Fruit fly (Drosophila melanogaster) whole organism, prepupa: ENCODE data around the gene alpha-Man-Ib.

Experiments used
- Blimp-1 ChIP-seq: fragments of 200-800 bp; sonication (Bioruptor generic); optimal IDR thresholded peaks from 3 replicates; lab custom pipeline; 2017; ENCODE audit warnings: missing biosample characterization, missing genetic modification characterization, mild to moderate bottlenecking, moderate library complexity, missing genetic modification reagents
- CG10631 ChIP-seq: fragments of 200-800 bp; sonication (Bioruptor generic); optimal IDR thresholded peaks from 2 replicates; lab custom pipeline; 2016; ENCODE audit warnings: missing biosample characterization, missing genetic modification characterization
- CG10669 ChIP-seq: fragments of 200-800 bp; sonication (Bioruptor generic); optimal IDR thresholded peaks from 3 replicates; lab custom pipeline; 2018; ENCODE audit warnings: missing biosample characterization, mild to moderate bottlenecking, missing genetic modification characterization, moderate library complexity
- CG11294 ChIP-seq: fragments of 200-800 bp; sonication (Bioruptor generic); IDR thresholded peaks from 2 replicates; pipeline ENCODE4 v1.3.6; 2022; ENCODE audit warnings: missing biosample characterization, missing genetic modification characterization
- CG11762 ChIP-seq: fragments of 200-800 bp; sonication (Bioruptor generic); optimal IDR thresholded peaks from 3 replicates; lab custom pipeline; 2016; ENCODE audit warnings: missing biosample characterization, missing genetic modification characterization; ENCODE audit not compliant: insufficient read depth
- CG11902 ChIP-seq: fragments of 200-800 bp; sonication (Bioruptor generic); optimal IDR thresholded peaks from 3 replicates; lab custom pipeline; 2016; ENCODE audit warnings: missing biosample characterization, missing genetic modification characterization
- CG15336 ChIP-seq: fragments of 200-800 bp; sonication (Bioruptor generic); IDR thresholded peaks from 2 replicates; pipeline ENCODE4 v1.3.6; 2022; ENCODE audit warnings: missing biosample characterization, missing genetic modification characterization
- CG1621 ChIP-seq: fragments of 200-800 bp; sonication (Bioruptor generic); optimal IDR thresholded peaks from 3 replicates; lab custom pipeline; 2018; ENCODE audit warnings: missing biosample characterization, mild to moderate bottlenecking, missing genetic modification characterization
- CG16779 ChIP-seq: fragments of 200-800 bp; sonication (Bioruptor generic); optimal IDR thresholded peaks from 3 replicates; lab custom pipeline; 2017; ENCODE audit warnings: missing biosample characterization, mild to moderate bottlenecking, missing genetic modification characterization
- CG3032 ChIP-seq: fragments of 200-800 bp; optimal IDR thresholded peaks from 2 replicates; lab custom pipeline; 2019; ENCODE audit warnings: missing biosample characterization, mild to moderate bottlenecking, missing genetic modification characterization, moderate library complexity
- CG31627 ChIP-seq: fragments of 200-800 bp; sonication (Bioruptor generic); optimal IDR thresholded peaks from 3 replicates; lab custom pipeline; 2016; ENCODE audit warnings: missing biosample characterization, missing genetic modification characterization
- CG32006 ChIP-seq: fragments of 200-800 bp; sonication (Bioruptor generic); optimal IDR thresholded peaks from 3 replicates; lab custom pipeline; 2017; ENCODE audit warnings: missing biosample characterization, mild to moderate bottlenecking, missing genetic modification characterization
- CG34406 ChIP-seq: fragments of 200-800 bp; sonication (Bioruptor generic); optimal IDR thresholded peaks from 3 replicates; lab custom pipeline; 2016; ENCODE audit warnings: missing biosample characterization, missing genetic modification characterization
- CG6276 ChIP-seq: fragments of 200-800 bp; sonication (Bioruptor generic); optimal IDR thresholded peaks from 2 replicates; lab custom pipeline; 2017; ENCODE audit warnings: missing biosample characterization, mild to moderate bottlenecking, missing genetic modification characterization
- CG6808 ChIP-seq: fragments of 200-800 bp; sonication (Bioruptor generic); optimal IDR thresholded peaks from 3 replicates; lab custom pipeline; 2017; ENCODE audit warnings: missing biosample characterization, missing genetic modification characterization, mild to moderate bottlenecking, moderate library complexity, missing genetic modification reagents
- CG6854 ChIP-seq: fragments of 200-800 bp; sonication (Bioruptor generic); optimal IDR thresholded peaks from 2 replicates; lab custom pipeline; 2017; ENCODE audit warnings: missing biosample characterization, mild to moderate bottlenecking, missing genetic modification characterization
- CG8119 ChIP-seq: fragments of 200-800 bp; sonication (Bioruptor generic); IDR thresholded peaks from 3 replicates; pipeline ENCODE4 v1.3.6; 2022; ENCODE audit warnings: missing biosample characterization, missing genetic modification characterization
- CG8319 ChIP-seq: fragments of 200-800 bp; sonication (Bioruptor generic); optimal IDR thresholded peaks from 3 replicates; lab custom pipeline; 2016; ENCODE audit warnings: missing biosample characterization, missing genetic modification characterization
- CG8632 ChIP-seq: fragments of 200-800 bp; sonication (Bioruptor generic); optimal IDR thresholded peaks from 3 replicates; lab custom pipeline; 2016; ENCODE audit warnings: missing biosample characterization, missing genetic modification characterization
- CG9139 ChIP-seq: fragments of 200-800 bp; sonication (Bioruptor generic); optimal IDR thresholded peaks from 3 replicates; lab custom pipeline; 2017; ENCODE audit warnings: missing biosample characterization, mild to moderate bottlenecking, missing genetic modification characterization
- Eip75B ChIP-seq: fragments of 200-800 bp; sonication (Bioruptor generic); optimal IDR thresholded peaks from 3 replicates; lab custom pipeline; 2016; ENCODE audit warnings: missing biosample characterization, missing genetic modification characterization
- Eip78C ChIP-seq: fragments of 200-800 bp; sonication (Bioruptor generic); peaks from one replicate; lab custom pipeline; 2016; ENCODE audit warnings: missing biosample characterization, missing genetic modification characterization
- Ets21C ChIP-seq: fragments of 200-800 bp; sonication (Bioruptor generic); optimal IDR thresholded peaks from 3 replicates; lab custom pipeline; 2016; ENCODE audit warnings: missing biosample characterization, missing genetic modification characterization
- Gug ChIP-seq: fragments of 200-800 bp; sonication (Bioruptor generic); IDR thresholded peaks from 2 replicates; pipeline ENCODE4 v1.3.6; 2022; ENCODE audit warnings: missing biosample characterization, missing genetic modification characterization
- Hr38 ChIP-seq: sonication (Bioruptor generic); optimal IDR thresholded peaks from 2 replicates; lab custom pipeline; 2016; ENCODE audit warnings: missing biosample characterization, missing genetic modification characterization
- Hr39 ChIP-seq: fragments of 200-800 bp; sonication (Bioruptor generic); optimal IDR thresholded peaks from 2 replicates; lab custom pipeline; 2016; ENCODE audit warnings: missing biosample characterization, missing genetic modification characterization
- Lpt ChIP-seq: fragments of 200-800 bp; sonication (Bioruptor generic); optimal IDR thresholded peaks from 3 replicates; lab custom pipeline; 2016; ENCODE audit warnings: missing biosample characterization, missing genetic modification characterization
- Met ChIP-seq: fragments of 200-800 bp; sonication (Bioruptor generic); optimal IDR thresholded peaks from 3 replicates; lab custom pipeline; 2016; ENCODE audit warnings: missing biosample characterization, missing genetic modification characterization
- Smox ChIP-seq: fragments of 200-800 bp; sonication (Bioruptor generic); optimal IDR thresholded peaks from 3 replicates; lab custom pipeline; 2016; ENCODE audit warnings: missing biosample characterization, missing genetic modification characterization
- Sox102F ChIP-seq: fragments of 200-800 bp; sonication (Bioruptor generic); optimal IDR thresholded peaks from 2 replicates; lab custom pipeline; 2016; ENCODE audit warnings: missing biosample characterization, mild to moderate bottlenecking, missing genetic modification characterization
- Sox14 ChIP-seq: fragments of 200-800 bp; sonication (Bioruptor generic); optimal IDR thresholded peaks from 3 replicates; lab custom pipeline; 2016; ENCODE audit warnings: missing biosample characterization, missing genetic modification characterization
- achi ChIP-seq: fragments of 200-800 bp; sonication (Bioruptor generic); optimal IDR thresholded peaks from 3 replicates; lab custom pipeline; 2016; ENCODE audit warnings: missing biosample characterization, missing genetic modification characterization
- dac ChIP-seq: fragments of 200-800 bp; sonication (Bioruptor generic); optimal IDR thresholded peaks from 2 replicates; lab custom pipeline; 2017; ENCODE audit warnings: missing biosample characterization, mild to moderate bottlenecking, missing genetic modification characterization
- dsx ChIP-seq: fragments of 200-800 bp; optimal IDR thresholded peaks from 3 replicates; lab custom pipeline; 2019; ENCODE audit warnings: missing biosample characterization, mild to moderate bottlenecking, missing genetic modification characterization, moderate library complexity; ENCODE audit not compliant: poor library complexity, severe bottlenecking
- eg ChIP-seq: fragments of 200-800 bp; sonication (Bioruptor generic); IDR thresholded peaks from 3 replicates; pipeline ENCODE4 v1.3.6; 2022; ENCODE audit warnings: missing biosample characterization, missing genetic modification characterization
- esn ChIP-seq: fragments of 200-800 bp; sonication (Bioruptor generic); optimal IDR thresholded peaks from 2 replicates; lab custom pipeline; 2016; ENCODE audit warnings: missing biosample characterization, mild to moderate bottlenecking, missing genetic modification characterization, moderate library complexity
- fd59A ChIP-seq: fragments of 200-800 bp; sonication (Bioruptor generic); optimal IDR thresholded peaks from 2 replicates; lab custom pipeline; 2017; ENCODE audit warnings: missing biosample characterization, mild to moderate bottlenecking, missing genetic modification characterization, missing genetic modification reagents
- fd85E ChIP-seq: fragments of 200-800 bp; sonication (Bioruptor generic); optimal IDR thresholded peaks from 3 replicates; lab custom pipeline; 2016; ENCODE audit warnings: missing biosample characterization, missing genetic modification characterization
- fkh ChIP-seq: fragments of 200-800 bp; sonication (Bioruptor generic); optimal IDR thresholded peaks from 3 replicates; lab custom pipeline; 2017; ENCODE audit warnings: missing biosample characterization, mild to moderate bottlenecking, missing genetic modification characterization, moderate library complexity
- lz ChIP-seq: fragments of 200-800 bp; sonication (Bioruptor generic); optimal IDR thresholded peaks from 3 replicates; lab custom pipeline; 2016; ENCODE audit warnings: missing biosample characterization, missing genetic modification characterization
- pdm3 ChIP-seq: fragments of 200-800 bp; sonication (Bioruptor generic); optimal IDR thresholded peaks from 3 replicates; lab custom pipeline; 2016; ENCODE audit warnings: missing biosample characterization, missing genetic modification characterization
- salr ChIP-seq, 2 experiments: fragments of 200-800 bp; sonication (Bioruptor generic); optimal IDR thresholded peaks; 3 replicates each; lab custom pipeline; 2016 to 2018; ENCODE audit warnings: missing biosample characterization in 2 of 2, missing genetic modification characterization in 2 of 2, mild to moderate bottlenecking in 1 of 2
- spab ChIP-seq: fragments of 200-800 bp; sonication (Bioruptor generic); optimal IDR thresholded peaks from 2 replicates; lab custom pipeline; 2017; ENCODE audit warnings: missing biosample characterization, mild to moderate bottlenecking, missing genetic modification characterization, missing genetic modification reagents
- ss ChIP-seq, 2 experiments: fragments of 200-800 bp; sonication (Bioruptor generic); optimal IDR thresholded peaks; 2 replicates in 1 of 2; 3 replicates in 1 of 2; lab custom pipeline; 2017 to 2018; ENCODE audit warnings: mild to moderate bottlenecking in 2 of 2, missing biosample characterization in 2 of 2, missing genetic modification characterization in 2 of 2, moderate library complexity in 1 of 2
- svp ChIP-seq: fragments of 200-800 bp; sonication (Bioruptor generic); peaks from one replicate; lab custom pipeline; 2016; ENCODE audit warnings: missing biosample characterization, missing genetic modification characterization
- topi ChIP-seq: fragments of 200-800 bp; sonication (Bioruptor generic); optimal IDR thresholded peaks from 3 replicates; lab custom pipeline; 2016; ENCODE audit warnings: missing biosample characterization, missing genetic modification characterization

Gene alpha-Man-Ib

DNA sequence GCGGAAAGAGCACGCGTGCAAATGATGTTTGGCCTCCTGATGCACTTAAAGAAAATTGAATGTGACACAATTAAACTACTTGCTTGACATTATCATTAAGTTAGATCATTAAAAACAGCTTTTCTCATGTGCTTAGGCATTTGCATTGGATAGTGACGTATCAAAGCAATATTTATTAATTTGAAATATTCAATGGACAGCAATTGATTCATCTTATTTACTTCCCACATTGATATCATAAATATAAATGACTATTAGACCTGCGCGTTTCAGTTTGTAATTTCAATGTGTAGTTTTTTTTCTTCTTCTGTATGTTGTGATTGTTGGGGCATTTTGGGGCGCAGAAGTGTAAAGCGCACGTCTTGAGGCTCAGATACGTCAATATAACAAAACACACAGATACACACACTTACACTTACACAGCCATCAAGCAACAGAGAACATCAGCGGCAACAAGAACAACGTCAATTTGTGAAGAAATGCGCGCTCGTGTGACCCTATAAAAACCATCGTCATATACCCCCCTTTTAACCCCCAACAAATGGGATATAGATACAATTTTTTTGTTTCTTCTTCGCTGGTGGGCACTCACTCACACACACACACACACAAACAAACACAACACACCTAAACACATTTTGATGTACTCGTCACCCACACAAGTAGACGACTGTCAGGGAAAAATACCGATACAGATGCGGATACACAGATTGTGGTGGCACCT, 23.5 kb downstream of the alpha-Man-Ib start (continued):
- TF ChIP-seq CG8119 (GFP tag; lab: Robert Waterston, UW): peak; percentile 29; the same call in 2 of the 3 replicates
- TF ChIP-seq lz (GFP tag; lab: Kevin White, UChicago): peak; percentile 64
- TF ChIP-seq CG15336: peak; percentile 54
- peak; percentile 61 for TF ChIP-seq Sox14 (GFP tag; lab: Kevin White, UChicago)
- TF ChIP-seq CG32006 (GFP tag; lab: Kevin White, UChicago): peak; percentile 66
- no peak; the same call in 1 of the 2 replicates for TF ChIP-seq Gug (GFP tag; lab: Robert Waterston, UW)
- peak; percentile 89 for TF ChIP-seq Eip78C (GFP tag; lab: Kevin White, UChicago)
- TF ChIP-seq dsx (GFP tag; lab: Kevin White, UChicago): peak; percentile 12
- peak; percentile 31 for TF ChIP-seq CG6276
- TF ChIP-seq fkh (GFP tag; lab: Kevin White, UChicago): no peak
- TF ChIP-seq Eip75B: peak; percentile 52
- peak; percentile 67 for TF ChIP-seq Hr39 (GFP tag; lab: Kevin White, UChicago)
- peak; percentile 43 for TF ChIP-seq CG8632 (GFP tag; lab: Kevin White, UChicago)
- TF ChIP-seq Sox102F: peak; percentile 65
- no peak for TF ChIP-seq CG1621 (tag; lab: Kevin White, UChicago)
- no peak for TF ChIP-seq Hr38 (GFP tag; lab: Kevin White, UChicago)
- peak; percentile 20 for TF ChIP-seq CG11902 (GFP tag; lab: Kevin White, UChicago)
- TF ChIP-seq dac (GFP tag; lab: Kevin White, UChicago): no peak
- TF ChIP-seq CG10669 (GFP tag; lab: Kevin White, UChicago): peak; percentile 59
- TF ChIP-seq CG3032 (tag; lab: Kevin White, UChicago): peak; percentile 45
- TF ChIP-seq Lpt (GFP tag; lab: Kevin White, UChicago): peak; percentile 42
- TF ChIP-seq CG16779 (tag; lab: Kevin White, UChicago): no peak
- TF ChIP-seq CG6854 (GFP tag; lab: Kevin White, UChicago): no peak
- TF ChIP-seq Blimp-1: no peak
- TF ChIP-seq achi (GFP tag; lab: Kevin White, UChicago): peak; percentile 59
- no peak for TF ChIP-seq CG9139 (GFP tag; lab: Kevin White, UChicago)
- peak; percentile 57; the same call in 2 of the 3 replicates for TF ChIP-seq eg (GFP tag; lab: Robert Waterston, UW)

DNA sequence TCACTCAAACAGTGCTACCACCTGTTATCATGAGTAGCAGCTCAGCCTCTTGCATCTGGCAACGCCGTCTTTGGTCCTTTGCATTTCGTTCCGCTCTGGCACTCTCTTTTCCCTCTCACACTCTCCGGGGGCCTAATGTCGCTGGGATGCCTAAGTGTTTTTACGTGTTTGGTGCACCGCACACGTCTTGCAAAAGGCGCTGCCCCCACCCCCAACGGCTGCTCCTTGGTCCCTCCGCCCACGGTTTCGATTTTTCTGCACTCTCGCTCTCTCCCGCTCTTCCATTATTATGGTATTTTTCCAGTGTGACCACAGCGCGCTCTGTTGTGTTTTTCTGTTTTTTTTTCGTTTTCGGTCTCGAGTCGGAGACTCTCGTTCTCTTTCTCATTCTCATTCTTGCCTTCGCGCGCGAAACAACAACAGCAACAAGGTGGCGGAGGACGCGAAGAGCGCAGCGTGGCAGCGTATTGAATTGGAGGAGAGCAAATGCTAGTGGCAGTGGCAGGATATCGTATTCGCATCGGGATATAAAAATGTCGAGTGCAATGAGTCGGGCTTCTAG, 24.6 kb downstream of the alpha-Man-Ib start:
- TF ChIP-seq salr (GFP tag; optimal IDR thresholded peaks at IDR 0.05; lab: Kevin White, UChicago) (no peak), fd59A (no peak), CG10669 (GFP tag; lab: Kevin White, UChicago) (no peak), Smox (GFP tag; lab: Kevin White, UChicago) (no peak), CG6854 (GFP tag; lab: Kevin White, UChicago) (peak; percentile 22), Eip75B (no peak), CG8632 (GFP tag; lab: Kevin White, UChicago) (no peak), CG11762 (no peak), CG32006 (GFP tag; lab: Kevin White, UChicago) (no peak), Ets21C (GFP tag; lab: Kevin White, UChicago) (no peak), CG6276 (no peak), CG6808 (GFP tag; lab: Kevin White, UChicago) (peak; percentile 47), pdm3 (GFP tag; lab: Kevin White, UChicago) (no peak), fd85E (peak; percentile 8), achi (GFP tag; lab: Kevin White, UChicago) (no peak), lz (GFP tag; lab: Kevin White, UChicago) (no peak), topi (GFP tag; lab: Kevin White, UChicago) (no peak), Sox102F (no peak), CG8319 (GFP tag; lab: Kevin White, UChicago) (no peak), esn (GFP tag; lab: Kevin White, UChicago) (no peak), CG10631 (GFP tag; lab: Kevin White, UChicago) (no peak), CG11294 (no peak), spab (GFP tag; lab: Kevin White, UChicago) (no peak), svp (GFP tag; lab: Kevin White, UChicago) (peak; percentile 65), CG8119 (GFP tag; lab: Robert Waterston, UW) (no peak), ss (GFP tag; optimal IDR thresholded peaks at IDR 0.05; lab: Kevin White, UChicago) (peak; percentile 16 to 63), eg (GFP tag; lab: Robert Waterston, UW) (peak; percentile 39; the same call in 1 of the 3 replicates), CG31627 (GFP tag; lab: Kevin White, UChicago) (no peak), Met (no peak), CG34406 (GFP tag; lab: Kevin White, UChicago) (no peak), CG16779 (tag; lab: Kevin White, UChicago) (peak; percentile 10)
